Fruit fly (Drosophila melanogaster) whole organism, embryonic: ENCODE results near the gene Ppat-Dpck.

Experiments used
- ATbp ChIP-seq: fragments of 200-800 bp; sonication (Bioruptor generic); optimal IDR thresholded peaks from 2 replicates; lab custom pipeline; 2017; ENCODE audit warnings: missing biosample characterization, mild to moderate bottlenecking, missing genetic modification characterization, missing genetic modification reagents
- Abd-B ChIP-seq: fragments of 200-800 bp; sonication (Bioruptor generic); optimal IDR thresholded peaks from 2 replicates; lab custom pipeline; 2018; ENCODE audit warnings: missing biosample characterization, mild to moderate bottlenecking, missing genetic modification characterization, moderate library complexity
- Ada2b ChIP-seq: fragments of 200-800 bp; sonication (Bioruptor generic); IDR thresholded peaks from 2 replicates; pipeline ENCODE4 v1.3.6; 2022; ENCODE audit warnings: missing biosample characterization, missing genetic modification characterization
- Asciz ChIP-seq: fragments of 200-800 bp; sonication (Bioruptor generic); optimal IDR thresholded peaks from 2 replicates; lab custom pipeline; 2017; ENCODE audit warnings: missing biosample characterization, mild to moderate bottlenecking, missing genetic modification characterization, missing genetic modification reagents
- Awh ChIP-seq: fragments of 200-800 bp; sonication (Bioruptor generic); IDR thresholded peaks from 2 replicates; pipeline ENCODE4, ENCODE4 v1.3.6; 2022; ENCODE audit warnings: missing biosample characterization, missing genetic modification characterization
- BEAF-32 ChIP-seq: fragments of 200-800 bp; sonication (Bioruptor generic); optimal IDR thresholded peaks from 3 replicates; lab custom pipeline; 2017; ENCODE audit warnings: missing biosample characterization, missing genetic modification characterization, mild to moderate bottlenecking, moderate library complexity, missing genetic modification reagents
- Bteb2 ChIP-seq: fragments of 200-800 bp; sonication (Bioruptor generic); optimal IDR thresholded peaks from 2 replicates; lab custom pipeline; 2016; ENCODE audit warnings: missing biosample characterization, missing genetic modification characterization
- CG10147 ChIP-seq: fragments of 200-800 bp; sonication (Bioruptor generic); optimal IDR thresholded peaks from 2 replicates; lab custom pipeline; 2019; ENCODE audit warnings: missing biosample characterization, mild to moderate bottlenecking, missing genetic modification characterization, moderate library complexity
- CG10274 ChIP-seq: fragments of 200-800 bp; sonication (Bioruptor generic); optimal IDR thresholded peaks from 3 replicates; lab custom pipeline; 2017; ENCODE audit warnings: missing biosample characterization, mild to moderate bottlenecking, missing genetic modification characterization
- CG10366 ChIP-seq: fragments of 200-800 bp; sonication (Bioruptor generic); IDR thresholded peaks from 2 replicates; pipeline ENCODE4 v1.3.6; 2022; ENCODE audit warnings: missing biosample characterization, missing genetic modification characterization
- CG13424 ChIP-seq: fragments of 200-800 bp; sonication (Bioruptor generic); optimal IDR thresholded peaks from 2 replicates; lab custom pipeline; 2019; ENCODE audit warnings: missing biosample characterization, mild to moderate bottlenecking, missing genetic modification characterization, moderate library complexity
- CG14441 ChIP-seq: fragments of 200-800 bp; sonication (Bioruptor generic); IDR thresholded peaks from 2 replicates; pipeline ENCODE4 v1.3.6; 2022; ENCODE audit warnings: missing biosample characterization, missing genetic modification characterization
- CG14965 ChIP-seq: fragments of 200-800 bp; sonication (Bioruptor generic); optimal IDR thresholded peaks from 2 replicates; lab custom pipeline; 2016; ENCODE audit warnings: missing biosample characterization, missing genetic modification characterization, borderline replicate concordance
- CG15269 ChIP-seq: fragments of 200-800 bp; sonication (Bioruptor generic); optimal IDR thresholded peaks from 2 replicates; lab custom pipeline; 2018; ENCODE audit warnings: missing biosample characterization, mild to moderate bottlenecking, missing genetic modification characterization, moderate library complexity
- CG18262 ChIP-seq: fragments of 200-800 bp; optimal IDR thresholded peaks from 3 replicates; lab custom pipeline; 2019; ENCODE audit warnings: missing biosample characterization, mild to moderate bottlenecking, missing genetic modification characterization, moderate library complexity
- CG3163 ChIP-seq: fragments of 200-800 bp; sonication (Bioruptor generic); optimal IDR thresholded peaks from 3 replicates; lab custom pipeline; 2016; ENCODE audit warnings: missing biosample characterization, missing genetic modification characterization
- CG32767 ChIP-seq: fragments of 200-800 bp; sonication (Bioruptor generic); IDR thresholded peaks from 2 replicates; pipeline ENCODE4 v1.3.6; 2022; ENCODE audit warnings: missing biosample characterization, missing genetic modification characterization
- CG4730 ChIP-seq: fragments of 200-800 bp; sonication (Bioruptor generic); IDR thresholded peaks from 2 replicates; pipeline ENCODE4 v1.3.6; 2022; ENCODE audit warnings: missing biosample characterization, missing genetic modification characterization
- CG6654 ChIP-seq: fragments of 200-800 bp; sonication (Bioruptor generic); optimal IDR thresholded peaks from 2 replicates; lab custom pipeline; 2017; ENCODE audit warnings: missing biosample characterization, mild to moderate bottlenecking, missing genetic modification characterization
- CG6813 ChIP-seq: fragments of 200-800 bp; sonication (Bioruptor generic); optimal IDR thresholded peaks from 2 replicates; lab custom pipeline; 2017; ENCODE audit warnings: missing biosample characterization, missing genetic modification characterization, mild to moderate bottlenecking, moderate library complexity, missing genetic modification reagents
- CG7271 ChIP-seq: fragments of 200-800 bp; sonication (Bioruptor generic); optimal IDR thresholded peaks from 2 replicates; lab custom pipeline; 2018; ENCODE audit warnings: missing biosample characterization, mild to moderate bottlenecking, missing genetic modification characterization, moderate library complexity
- Camta ChIP-seq: fragments of 200-800 bp; sonication (Bioruptor generic); optimal IDR thresholded peaks from 2 replicates; lab custom pipeline; 2016; ENCODE audit warnings: missing biosample characterization, missing genetic modification characterization
- Chrac-16 ChIP-seq: fragments of 200-800 bp; sonication (Bioruptor generic); optimal IDR thresholded peaks from 3 replicates; lab custom pipeline; 2016; ENCODE audit warnings: missing biosample characterization, missing genetic modification characterization
- CoRest ChIP-seq: fragments of 200-800 bp; sonication (Bioruptor generic); optimal IDR thresholded peaks from 3 replicates; lab custom pipeline; 2018; ENCODE audit warnings: missing biosample characterization, mild to moderate bottlenecking, missing genetic modification characterization, moderate library complexity
- ERR ChIP-seq: fragments of 200-800 bp; sonication (Bioruptor generic); optimal IDR thresholded peaks from 2 replicates; lab custom pipeline; 2016; ENCODE audit warnings: missing biosample characterization, missing genetic modification characterization
- Ets65A ChIP-seq: fragments of 200-800 bp; sonication (Bioruptor generic); peaks from one replicate; lab custom pipeline; 2016; ENCODE audit warnings: missing biosample characterization, missing genetic modification characterization
- H15 ChIP-seq: fragments of 200-800 bp; sonication (Bioruptor generic); IDR thresholded peaks from 3 replicates; pipeline ENCODE4 v1.3.6; 2022; ENCODE audit warnings: missing biosample characterization, missing genetic modification characterization
- HLH4C ChIP-seq: fragments of 200-800 bp; sonication (Bioruptor generic); IDR thresholded peaks from 3 replicates; pipeline ENCODE4 v1.3.6; 2022; ENCODE audit warnings: missing biosample characterization, missing genetic modification characterization; ENCODE audit not compliant: partially characterized antibody
- HLH54F ChIP-seq: fragments of 200-800 bp; sonication (Bioruptor generic); optimal IDR thresholded peaks from 3 replicates; lab custom pipeline; 2016; ENCODE audit warnings: missing biosample characterization, missing genetic modification characterization
- HmgZ ChIP-seq: fragments of 200-800 bp; sonication (Bioruptor generic); optimal IDR thresholded peaks from 2 replicates; lab custom pipeline; 2018; ENCODE audit warnings: missing biosample characterization, mild to moderate bottlenecking, missing genetic modification characterization
- Med ChIP-seq: fragments of 200-800 bp; sonication (Bioruptor generic); peaks from one replicate; lab custom pipeline; 2016; ENCODE audit warnings: missing biosample characterization, missing genetic modification characterization, mild to moderate bottlenecking, inconsistent platforms, moderate library complexity
- NC2α ChIP-seq: fragments of 200-800 bp; sonication (Bioruptor generic); optimal IDR thresholded peaks from 2 replicates; lab custom pipeline; 2016; ENCODE audit warnings: missing biosample characterization, missing genetic modification characterization
- amos ChIP-seq: fragments of 200-800 bp; sonication (Bioruptor generic); IDR thresholded peaks from 2 replicates; pipeline ENCODE4 v1.3.6; 2022; ENCODE audit warnings: missing biosample characterization, missing genetic modification characterization; ENCODE audit not compliant: partially characterized antibody
- ato ChIP-seq: fragments of 200-800 bp; sonication (Bioruptor generic); IDR thresholded peaks from 2 replicates; pipeline ENCODE4 v1.3.6; 2022; ENCODE audit warnings: missing biosample characterization, missing genetic modification characterization; ENCODE audit not compliant: partially characterized antibody
- br ChIP-seq: fragments of >200 bp; optimal IDR thresholded peaks from 2 replicates; lab custom pipeline; 2017
- crol ChIP-seq: fragments of 200-800 bp; sonication (Bioruptor generic); IDR thresholded peaks from 2 replicates; pipeline ENCODE4 v1.3.6; 2022; ENCODE audit warnings: missing biosample characterization, missing genetic modification characterization
- dan ChIP-seq: fragments of 200-800 bp; sonication (Bioruptor generic); IDR thresholded peaks from 2 replicates; pipeline ENCODE4 v1.3.6; 2022; ENCODE audit warnings: missing biosample characterization, missing genetic modification characterization
- dysf ChIP-seq: fragments of 200-800 bp; sonication (Bioruptor generic); IDR thresholded peaks from 3 replicates; pipeline ENCODE4 v1.3.6; 2022; ENCODE audit warnings: missing biosample characterization, missing genetic modification characterization
- emc ChIP-seq: fragments of 200-800 bp; sonication (Bioruptor generic); optimal IDR thresholded peaks from 2 replicates; lab custom pipeline; 2016; ENCODE audit warnings: missing biosample characterization, missing genetic modification characterization
- h ChIP-seq: fragments of >200 bp; optimal IDR thresholded peaks from 2 replicates; lab custom pipeline; 2017
- ind ChIP-seq: fragments of 200-800 bp; sonication (Bioruptor generic); optimal IDR thresholded peaks from 3 replicates; lab custom pipeline; 2016; ENCODE audit warnings: missing biosample characterization, missing genetic modification characterization
- nmo ChIP-seq: fragments of 200-800 bp; sonication (Bioruptor generic); optimal IDR thresholded peaks from 2 replicates; lab custom pipeline; 2018; ENCODE audit warnings: missing biosample characterization, mild to moderate bottlenecking, missing genetic modification characterization, moderate library complexity
- nom ChIP-seq: fragments of 200-800 bp; sonication (Bioruptor generic); optimal IDR thresholded peaks from 2 replicates; lab custom pipeline; 2017; ENCODE audit warnings: missing biosample characterization, missing genetic modification characterization, mild to moderate bottlenecking, moderate library complexity, missing genetic modification reagents
- otp ChIP-seq: fragments of 200-800 bp; sonication (Bioruptor generic); IDR thresholded peaks from 3 replicates; pipeline ENCODE4, ENCODE4 v1.3.6; 2022; ENCODE audit warnings: missing biosample characterization, missing genetic modification characterization
- prd ChIP-seq, 3 experiments: fragments of >200 bp in 2 of 3; fragments of 200-800 bp in 1 of 3; sonication (Bioruptor generic) in 1 of 3; optimal IDR thresholded peaks in 2 of 3; IDR thresholded peaks in 1 of 3; 2 replicates in 2 of 3; 3 replicates in 1 of 3; pipeline versions ENCODE4 v1.3.6 to Lab custom; 2017 to 2022; ENCODE audit warnings: missing biosample characterization in 1 of 3, missing genetic modification characterization in 1 of 3
- sna ChIP-seq: fragments of 200-800 bp; sonication (Bioruptor generic); IDR thresholded peaks from 2 replicates; pipeline ENCODE4 v1.3.6; 2022; ENCODE audit warnings: missing biosample characterization, missing genetic modification characterization; ENCODE audit not compliant: partially characterized antibody
- tio ChIP-seq: fragments of 200-800 bp; sonication (Bioruptor generic); optimal IDR thresholded peaks from 2 replicates; lab custom pipeline; 2017; ENCODE audit warnings: missing biosample characterization, missing genetic modification characterization, inconsistent platforms
- tll ChIP-seq, 2 experiments: fragments of 200-800 bp in 1 of 2; fragments of >200 bp in 1 of 2; sonication (Bioruptor generic) in 1 of 2; optimal IDR thresholded peaks; 2 replicates each; lab custom pipeline; 2017 to 2019; ENCODE audit warnings: missing biosample characterization in 2 of 2, missing genetic modification characterization in 2 of 2, mild to moderate bottlenecking in 1 of 2, moderate library complexity in 1 of 2
- ttk ChIP-seq: fragments of 200-800 bp; sonication (Bioruptor generic); IDR thresholded peaks from 2 replicates; pipeline ENCODE4 v2.1.2; 2022; ENCODE audit warnings: missing biosample characterization, missing genetic modification characterization
- wor ChIP-seq: fragments of 200-800 bp; sonication (Bioruptor generic); IDR thresholded peaks from 2 replicates; pipeline ENCODE4 v1.3.6; 2022; ENCODE audit warnings: missing biosample characterization, missing genetic modification characterization

Gene Ppat-Dpck

DNA sequence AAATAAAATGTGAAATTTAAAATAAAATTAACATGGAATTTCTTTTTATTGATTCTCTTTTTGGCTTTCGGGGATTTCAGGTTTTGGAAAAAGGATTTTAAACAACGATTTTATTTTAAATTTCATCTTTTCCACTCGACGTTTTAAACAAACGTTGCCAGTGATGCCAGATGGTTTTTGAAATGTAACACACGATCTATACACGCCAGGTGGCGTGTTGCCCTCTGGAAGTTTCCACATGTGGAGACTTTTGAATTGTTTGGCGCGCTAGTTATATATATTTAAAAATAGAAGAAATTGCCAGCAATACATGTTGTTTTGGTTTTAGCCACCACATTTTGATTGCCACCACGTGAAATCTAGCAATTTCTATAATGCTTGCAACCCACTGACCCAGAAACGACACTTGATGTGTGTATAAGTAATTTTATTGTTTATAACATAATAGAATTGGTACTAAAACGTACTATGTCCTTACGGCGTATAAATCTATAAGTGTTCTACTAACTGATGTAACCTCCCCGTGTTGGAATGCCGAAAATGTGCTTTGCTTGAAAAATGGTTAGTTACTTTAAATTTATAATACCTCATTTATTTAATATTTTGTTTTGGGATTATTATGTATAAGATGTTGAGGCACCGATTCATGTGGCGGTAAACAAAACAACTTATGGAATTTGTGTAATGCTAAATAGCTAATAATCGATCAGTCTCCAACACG is 18.8 kb downstream of the Ppat-Dpck start (continued):
- TF ChIP-seq CG4730, result no peak
- TF ChIP-seq wor (GFP tag; lab: Robert Waterston, UW), result no peak
- no peak for TF ChIP-seq CG10274 (GFP tag; lab: Kevin White, UChicago)
- TF ChIP-seq CG14965 (GFP tag; lab: Kevin White, UChicago), result no peak
- no peak for TF ChIP-seq NC2α
- TF ChIP-seq BEAF-32 (GFP tag; lab: Kevin White, UChicago), result peak; percentile 38
- no peak for TF ChIP-seq Awh (GFP tag; lab: Robert Waterston, UW)
- TF ChIP-seq tio, result no peak
- no peak for TF ChIP-seq CG18262 (tag; lab: Kevin White, UChicago)
- TF ChIP-seq CG14441 (GFP tag; lab: Robert Waterston, UW), result no peak
- no peak for TF ChIP-seq CG13424 (tag; lab: Kevin White, UChicago)
- TF ChIP-seq h, result no peak
- TF ChIP-seq sna (GFP tag; lab: Robert Waterston, UW), result no peak
- no peak for TF ChIP-seq Bteb2
- TF ChIP-seq CG32767 (GFP tag; lab: Robert Waterston, UW), result no peak
- no peak for TF ChIP-seq CG7271 (tag; lab: Kevin White, UChicago)
- no peak for TF ChIP-seq CG15269
- TF ChIP-seq H15 (GFP tag; lab: Robert Waterston, UW), result no peak
- no peak for TF ChIP-seq HLH54F (GFP tag; lab: Kevin White, UChicago)
- no peak for TF ChIP-seq ERR
- TF ChIP-seq crol (GFP tag; lab: Robert Waterston, UW), result no peak
- TF ChIP-seq CoRest (tag; lab: Kevin White, UChicago), result peak; percentile 62
- no peak for TF ChIP-seq dan (GFP tag; lab: Robert Waterston, UW)
- TF ChIP-seq CG3163, result no peak
- TF ChIP-seq amos, result peak; percentile 59
- TF ChIP-seq Abd-B (GFP tag; lab: Kevin White, UChicago), result no peak
- no peak for TF ChIP-seq CG6654
- no peak for TF ChIP-seq Med (GFP tag; lab: Kevin White, UChicago)
- no peak for TF ChIP-seq br (lab: Kevin White, UChicago)
- no peak for TF ChIP-seq tll (GFP tag; optimal IDR thresholded peaks at IDR 0.05; lab: Kevin White, UChicago)
- TF ChIP-seq ind (GFP tag; lab: Kevin White, UChicago), result no peak
- TF ChIP-seq Ets65A (GFP tag; lab: Kevin White, UChicago), result no peak
- TF ChIP-seq nmo (GFP tag; lab: Kevin White, UChicago), result peak; percentile 23
- TF ChIP-seq emc (GFP tag; lab: Kevin White, UChicago), result no peak
- TF ChIP-seq HLH4C (GFP tag; lab: Robert Waterston, UW), result no peak
- no peak for TF ChIP-seq Ada2b (GFP tag; lab: Robert Waterston, UW)
- no peak for TF ChIP-seq CG6813 (GFP tag; lab: Kevin White, UChicago)
- 0 out of 2 replicates have a peak, but pooled peaks have one; percentile 23 for TF ChIP-seq ato
- no peak for TF ChIP-seq dysf
- TF ChIP-seq HmgZ (tag; lab: Kevin White, UChicago), result peak; percentile 76
- no peak for TF ChIP-seq ttk (GFP tag; lab: Robert Waterston, UW)
- TF ChIP-seq ATbp, result no peak
- no peak for TF ChIP-seq prd (optimal IDR thresholded peaks at IDR 0.05; lab: Kevin White, UChicago)
- TF ChIP-seq prd (GFP tag; IDR thresholded peaks at IDR 0.05; lab: Robert Waterston, UW), result no peak
- no peak for TF ChIP-seq Asciz (GFP tag; lab: Kevin White, UChicago)
- no peak for TF ChIP-seq CG10366
- TF ChIP-seq Camta, result no peak
- no peak for TF ChIP-seq CG10147 (GFP tag; lab: Kevin White, UChicago)
- TF ChIP-seq Chrac-16 (GFP tag; lab: Kevin White, UChicago), result peak; percentile 13
- TF ChIP-seq otp (GFP tag; lab: Robert Waterston, UW), result no peak
- TF ChIP-seq nom (GFP tag; lab: Kevin White, UChicago), result no peak
